Fruit fly (Drosophila melanogaster): Measurements from ENCODE around the gene Cyt-c1.

- TF ChIP-seq CG7101 (tag; optimal IDR thresholded peaks at IDR 0.05) (no peak), Crg-1 (GFP tag; optimal IDR thresholded peaks at IDR 0.05) (no peak), toe (GFP tag; optimal IDR thresholded peaks at IDR 0.05) (no peak), kay (GFP tag; ENCODE audit: borderline replicate concordance) (no peak)
Observed at dm6 chr3L:5327821-5328220, 32.2 kb upstream of the Cyt-c1 start.

Data from whole organism, adult.